Fruit fly (Drosophila melanogaster) whole organism, embryonic: Measurements from ENCODE around the gene Gorab.

ENCODE experiments used
- CG10267 ChIP-seq: fragments of 200-800 bp; sonication (Bioruptor generic); optimal IDR thresholded peaks from 2 replicates; lab custom pipeline; 2018; ENCODE audit warnings: missing biosample characterization, mild to moderate bottlenecking, missing genetic modification characterization, moderate library complexity
- CG10321 ChIP-seq: fragments of 200-800 bp; sonication (Bioruptor generic); IDR thresholded peaks from 2 replicates; pipeline ENCODE4 v1.3.6; 2022; ENCODE audit warnings: missing biosample characterization, missing genetic modification characterization
- CG11247 ChIP-seq: fragments of 200-800 bp; sonication (Bioruptor generic); IDR thresholded peaks from 2 replicates; pipeline ENCODE4 v1.3.6; 2022; ENCODE audit warnings: missing biosample characterization, missing genetic modification characterization
- CG12104 ChIP-seq: fragments of 200-800 bp; sonication (Bioruptor generic); optimal IDR thresholded peaks from 3 replicates; lab custom pipeline; 2016; ENCODE audit warnings: missing biosample characterization, missing genetic modification characterization
- CG13894 ChIP-seq: fragments of 200-800 bp; sonication (Bioruptor generic); optimal IDR thresholded peaks from 3 replicates; lab custom pipeline; 2018; ENCODE audit warnings: missing biosample characterization, mild to moderate bottlenecking, missing genetic modification characterization, moderate library complexity
- CG14441 ChIP-seq: fragments of 200-800 bp; sonication (Bioruptor generic); IDR thresholded peaks from 2 replicates; pipeline ENCODE4 v1.3.6; 2022; ENCODE audit warnings: missing biosample characterization, missing genetic modification characterization
- CG1602 ChIP-seq: fragments of 200-800 bp; sonication (Bioruptor generic); optimal IDR thresholded peaks from 3 replicates; lab custom pipeline; 2016; ENCODE audit warnings: missing biosample characterization, missing genetic modification characterization
- CG17186 ChIP-seq: fragments of 200-800 bp; sonication (Bioruptor generic); optimal IDR thresholded peaks from 3 replicates; lab custom pipeline; 2017; ENCODE audit warnings: missing biosample characterization, missing genetic modification reagents, missing genetic modification characterization
- CG17328 ChIP-seq: fragments of 200-800 bp; sonication (Bioruptor generic); IDR thresholded peaks from 2 replicates; pipeline ENCODE4 v1.3.6; 2022; ENCODE audit warnings: missing biosample characterization, missing genetic modification characterization
- CG30403 ChIP-seq: fragments of 200-800 bp; sonication (Bioruptor generic); optimal IDR thresholded peaks from 3 replicates; lab custom pipeline; 2016; ENCODE audit warnings: missing biosample characterization, missing genetic modification characterization
- CG3065 ChIP-seq: fragments of 200-800 bp; sonication (Bioruptor generic); optimal IDR thresholded peaks from 2 replicates; lab custom pipeline; 2016; ENCODE audit warnings: missing biosample characterization, missing genetic modification characterization
- CG31224 ChIP-seq: fragments of 200-800 bp; sonication (Bioruptor generic); IDR thresholded peaks from 2 replicates; pipeline ENCODE4 v1.3.6; 2022; ENCODE audit warnings: missing biosample characterization, missing genetic modification characterization
- CG3281 ChIP-seq: fragments of 200-800 bp; sonication (Bioruptor generic); optimal IDR thresholded peaks from 3 replicates; lab custom pipeline; 2017; ENCODE audit warnings: missing biosample characterization, mild to moderate bottlenecking, missing genetic modification characterization
- CG33213 ChIP-seq: fragments of 200-800 bp; sonication (Bioruptor generic); optimal IDR thresholded peaks from 3 replicates; lab custom pipeline; 2016; ENCODE audit warnings: missing biosample characterization, missing genetic modification characterization
- CG3726 ChIP-seq: fragments of 200-800 bp; sonication (Bioruptor generic); IDR thresholded peaks from 3 replicates; pipeline ENCODE4, ENCODE4 v1.3.6; 2022; ENCODE audit warnings: missing biosample characterization, missing genetic modification characterization
- CG3995 ChIP-seq: fragments of 200-800 bp; sonication (Bioruptor generic); optimal IDR thresholded peaks from 3 replicates; lab custom pipeline; 2016; ENCODE audit warnings: missing biosample characterization, missing genetic modification characterization
- CG4282 ChIP-seq: fragments of 200-800 bp; sonication (Bioruptor generic); optimal IDR thresholded peaks from 2 replicates; lab custom pipeline; 2016; ENCODE audit warnings: missing biosample characterization, missing genetic modification characterization
- CG4404 ChIP-seq: fragments of 200-800 bp; sonication (Bioruptor generic); IDR thresholded peaks from 2 replicates; pipeline ENCODE4 v1.3.6; 2022; ENCODE audit warnings: missing biosample characterization, missing genetic modification characterization
- CG5953 ChIP-seq: fragments of 200-800 bp; sonication (Bioruptor generic); IDR thresholded peaks from 2 replicates; pipeline ENCODE4 v1.3.6; 2022; ENCODE audit warnings: missing biosample characterization, missing genetic modification characterization
- CG6683 ChIP-seq: fragments of 200-800 bp; sonication (Bioruptor generic); optimal IDR thresholded peaks from 2 replicates; lab custom pipeline; 2017; ENCODE audit warnings: missing biosample characterization, mild to moderate bottlenecking, missing genetic modification characterization, missing genetic modification reagents
- CG9797 ChIP-seq: fragments of 200-800 bp; sonication (Bioruptor generic); optimal IDR thresholded peaks from 3 replicates; lab custom pipeline; 2018; ENCODE audit warnings: missing biosample characterization, mild to moderate bottlenecking, missing genetic modification characterization
- CrebB ChIP-seq: fragments of 200-800 bp; sonication (Bioruptor generic); optimal IDR thresholded peaks from 3 replicates; lab custom pipeline; 2018; ENCODE audit warnings: missing biosample characterization, mild to moderate bottlenecking, missing genetic modification characterization
- Drgx ChIP-seq: fragments of 200-800 bp; sonication (Bioruptor generic); IDR thresholded peaks from 2 replicates; pipeline ENCODE4 v1.3.6; 2022; ENCODE audit warnings: missing biosample characterization, missing genetic modification characterization
- Ets65A ChIP-seq: fragments of 200-800 bp; sonication (Bioruptor generic); peaks from one replicate; lab custom pipeline; 2016; ENCODE audit warnings: missing biosample characterization, missing genetic modification characterization
- Jarid2 ChIP-seq: fragments of 200-800 bp; sonication (Bioruptor generic); optimal IDR thresholded peaks from 3 replicates; lab custom pipeline; 2017; ENCODE audit warnings: mild to moderate bottlenecking, missing biosample characterization, missing genetic modification reagents, missing genetic modification characterization
- Nf-YB ChIP-seq: fragments of 200-800 bp; sonication (Bioruptor generic); optimal IDR thresholded peaks from 3 replicates; lab custom pipeline; 2019; ENCODE audit warnings: missing biosample characterization, mild to moderate bottlenecking, missing genetic modification characterization, moderate library complexity
- Rfx ChIP-seq: fragments of 200-800 bp; sonication (Bioruptor generic); IDR thresholded peaks from 2 replicates; pipeline ENCODE4 v1.3.6; 2022; ENCODE audit warnings: missing biosample characterization, missing genetic modification characterization
- Sry-δ ChIP-seq: fragments of 200-800 bp; sonication (Bioruptor generic); optimal IDR thresholded peaks from 2 replicates; lab custom pipeline; 2016; ENCODE audit warnings: missing biosample characterization, missing genetic modification characterization
- cad ChIP-seq: fragments of >200 bp; optimal IDR thresholded peaks from 2 replicates; lab custom pipeline; 2017; ENCODE audit warnings: missing biosample characterization, missing genetic modification characterization
- da ChIP-seq: fragments of 200-800 bp; sonication (Bioruptor generic); optimal IDR thresholded peaks from 2 replicates; lab custom pipeline; 2016; ENCODE audit warnings: missing biosample characterization, missing genetic modification characterization
- ewg ChIP-seq: fragments of 200-800 bp; sonication (Bioruptor generic); optimal IDR thresholded peaks from 3 replicates; lab custom pipeline; 2017; ENCODE audit warnings: mild to moderate bottlenecking, missing biosample characterization, missing genetic modification reagents, missing genetic modification characterization
- gfzf ChIP-seq: fragments of 200-800 bp; sonication (Bioruptor generic); optimal IDR thresholded peaks from 2 replicates; lab custom pipeline; 2016; ENCODE audit warnings: missing biosample characterization, mild to moderate bottlenecking, missing genetic modification characterization, moderate library complexity
- jumu ChIP-seq: fragments of 200-800 bp; sonication (Bioruptor generic); optimal IDR thresholded peaks from 3 replicates; lab custom pipeline; 2016; ENCODE audit warnings: missing biosample characterization, missing genetic modification characterization
- kah ChIP-seq: fragments of 200-800 bp; sonication (Bioruptor generic); optimal IDR thresholded peaks from 2 replicates; lab custom pipeline; 2018; ENCODE audit warnings: missing biosample characterization, mild to moderate bottlenecking, missing genetic modification characterization
- ken ChIP-seq: fragments of 200-800 bp; sonication (Bioruptor generic); IDR thresholded peaks from 3 replicates; pipeline ENCODE4 v1.3.6; 2022; ENCODE audit warnings: missing biosample characterization, missing genetic modification characterization
- lmd ChIP-seq: fragments of 200-800 bp; sonication (Bioruptor generic); IDR thresholded peaks from 2 replicates; pipeline ENCODE4 v1.3.6; 2022; ENCODE audit warnings: missing biosample characterization, missing genetic modification characterization
- nmo ChIP-seq: fragments of 200-800 bp; sonication (Bioruptor generic); optimal IDR thresholded peaks from 2 replicates; lab custom pipeline; 2018; ENCODE audit warnings: missing biosample characterization, mild to moderate bottlenecking, missing genetic modification characterization, moderate library complexity
- oc ChIP-seq: fragments of 200-800 bp; sonication (Bioruptor generic); optimal IDR thresholded peaks from 2 replicates; lab custom pipeline; 2018; ENCODE audit warnings: missing biosample characterization, mild to moderate bottlenecking, missing genetic modification characterization, moderate library complexity
- p53 ChIP-seq: fragments of 200-800 bp; sonication (Bioruptor generic); optimal IDR thresholded peaks from 2 replicates; lab custom pipeline; 2016; ENCODE audit warnings: missing biosample characterization, missing genetic modification characterization
- pan ChIP-seq, 4 experiments: fragments of >200 bp in 3 of 4; fragments of 200-800 bp in 1 of 4; sonication (Bioruptor generic) in 1 of 4; optimal IDR thresholded peaks in 3 of 4; IDR thresholded peaks in 1 of 4; 2 replicates each; pipeline versions ENCODE4 v1.3.6 to Lab custom; 2017 to 2022; ENCODE audit warnings: missing biosample characterization in 2 of 4, missing genetic modification characterization in 2 of 4, mixed read lengths in 1 of 4
- scrt ChIP-seq: fragments of 200-800 bp; sonication (Bioruptor generic); optimal IDR thresholded peaks from 2 replicates; lab custom pipeline; 2018; ENCODE audit warnings: missing biosample characterization, mild to moderate bottlenecking, missing genetic modification characterization, moderate library complexity
- sens-2 ChIP-seq: fragments of 200-800 bp; sonication (Bioruptor generic); IDR thresholded peaks from 2 replicates; pipeline ENCODE4 v1.3.6; 2022; ENCODE audit warnings: missing biosample characterization, missing genetic modification characterization
- slp2 ChIP-seq: fragments of 200-800 bp; sonication (Bioruptor generic); optimal IDR thresholded peaks from 2 replicates; lab custom pipeline; 2016; ENCODE audit warnings: missing biosample characterization, missing genetic modification characterization
- sna ChIP-seq: fragments of 200-800 bp; sonication (Bioruptor generic); IDR thresholded peaks from 2 replicates; pipeline ENCODE4 v1.3.6; 2022; ENCODE audit warnings: missing biosample characterization, missing genetic modification characterization; ENCODE audit not compliant: partially characterized antibody
- sqz ChIP-seq: fragments of 200-800 bp; sonication (Bioruptor generic); optimal IDR thresholded peaks from 3 replicates; lab custom pipeline; 2018; ENCODE audit warnings: missing biosample characterization, mild to moderate bottlenecking, missing genetic modification characterization
- tna ChIP-seq: fragments of 200-800 bp; sonication (Bioruptor generic); IDR thresholded peaks from 2 replicates; pipeline ENCODE4 v1.3.6; 2022; ENCODE audit warnings: missing biosample characterization, missing genetic modification characterization; ENCODE audit not compliant: partially characterized antibody
- unc-4 ChIP-seq: fragments of 200-800 bp; sonication (Bioruptor generic); IDR thresholded peaks from 2 replicates; pipeline ENCODE4 v1.3.6; 2022; ENCODE audit warnings: missing biosample characterization, missing genetic modification characterization; ENCODE audit not compliant: partially characterized antibody
- zen ChIP-seq: fragments of 200-800 bp; sonication (Bioruptor generic); optimal IDR thresholded peaks from 3 replicates; lab custom pipeline; 2018; ENCODE audit warnings: missing biosample characterization, mild to moderate bottlenecking, missing genetic modification characterization, moderate library complexity
- zf30C ChIP-seq: fragments of 200-800 bp; sonication (Bioruptor generic); optimal IDR thresholded peaks from 3 replicates; lab custom pipeline; 2018; ENCODE audit warnings: missing biosample characterization, mild to moderate bottlenecking, missing genetic modification characterization

The Gorab gene

DNA sequence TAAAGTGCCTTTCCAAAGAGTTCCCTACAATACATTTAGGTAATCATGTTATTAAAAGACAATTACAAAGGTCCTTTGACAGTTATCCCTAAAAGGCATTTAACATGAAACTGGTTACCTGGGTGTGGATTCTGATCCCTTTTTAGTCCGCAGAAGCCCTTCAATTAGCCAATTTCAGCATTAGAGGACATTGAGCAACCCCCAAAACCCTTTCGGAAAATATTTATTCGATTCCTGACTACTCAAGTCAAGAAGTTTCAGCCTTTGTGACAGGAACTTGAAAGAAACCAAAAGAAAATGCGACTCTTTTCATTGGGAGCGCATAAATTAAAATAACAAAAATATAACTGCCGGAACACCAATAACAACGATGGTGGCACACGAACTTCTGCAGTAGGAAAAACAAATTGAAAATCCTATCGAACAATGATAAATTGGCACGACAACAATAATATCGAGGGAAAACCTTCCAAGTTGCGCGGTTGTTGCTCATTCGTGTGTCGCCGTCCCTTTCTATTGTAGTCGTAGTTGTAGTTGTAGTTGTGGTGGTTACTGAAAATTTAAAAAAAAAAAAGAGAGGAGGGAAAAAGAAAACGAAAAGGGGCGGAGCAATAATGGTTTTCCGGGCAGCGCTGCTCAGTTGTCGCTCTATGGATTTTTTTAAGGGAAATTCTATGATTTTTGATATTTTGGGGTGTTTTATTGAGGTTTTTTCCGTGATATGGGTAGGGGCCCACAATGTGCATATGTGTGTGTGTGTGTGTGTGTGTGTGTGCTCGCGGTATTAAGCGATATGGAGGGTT lies 17.2 kb upstream of the Gorab start (continued):
- TF ChIP-seq Nf-YB (peak; percentile 69), p53 (GFP tag; lab: Kevin White, UChicago) (no peak), CG6683 (GFP tag; lab: Kevin White, UChicago) (no peak), zen (peak; percentile 38), CG10321 (GFP tag; lab: Robert Waterston, UW) (no peak), Ets65A (GFP tag; lab: Kevin White, UChicago) (no peak), tna (GFP tag; lab: Robert Waterston, UW) (no peak), Jarid2 (GFP tag; lab: Kevin White, UChicago) (no peak), CG17328 (GFP tag; lab: Robert Waterston, UW) (no peak), CG1602 (GFP tag; lab: Kevin White, UChicago) (no peak), CG3065 (GFP tag; lab: Kevin White, UChicago) (no peak), sqz (GFP tag; lab: Kevin White, UChicago) (peak; percentile 59), CG5953 (no peak), da (no peak), gfzf (GFP tag; lab: Kevin White, UChicago) (no peak), slp2 (GFP tag; lab: Kevin White, UChicago) (no peak), CG30403 (GFP tag; lab: Kevin White, UChicago) (no peak), CG4282 (GFP tag; lab: Kevin White, UChicago) (no peak), nmo (GFP tag; lab: Kevin White, UChicago) (no peak), CG3995 (GFP tag; lab: Kevin White, UChicago) (no peak)

- TF ChIP-seq jumu = no peak
- no peak for TF ChIP-seq Drgx (GFP tag; lab: Robert Waterston, UW)
- peak; percentile 31 for TF ChIP-seq ewg (GFP tag; lab: Kevin White, UChicago)
- no peak for TF ChIP-seq zf30C (GFP tag; lab: Kevin White, UChicago)
- no peak for TF ChIP-seq sna
- TF ChIP-seq CG31224 (GFP tag; lab: Robert Waterston, UW) = 0 out of 2 replicates have a peak, but pooled peaks have one; percentile 20
- no peak for TF ChIP-seq sens-2
- no peak for TF ChIP-seq Rfx (GFP tag; lab: Robert Waterston, UW)
- no peak for TF ChIP-seq oc
- TF ChIP-seq CG4404 (GFP tag; lab: Robert Waterston, UW) = no peak
- peak; percentile 63 for TF ChIP-seq scrt (GFP tag; lab: Kevin White, UChicago)
- no peak for TF ChIP-seq pan (optimal IDR thresholded peaks at IDR 0.05; lab: Kevin White, UChicago)
- no peak for TF ChIP-seq pan (GFP tag; optimal IDR thresholded peaks at IDR 0.05 in 1 of 2, IDR thresholded peaks at IDR 0.05 in 1 of 2)
- no peak for TF ChIP-seq Sry-δ (GFP tag; lab: Kevin White, UChicago)
- no peak for TF ChIP-seq CG11247 (GFP tag; lab: Robert Waterston, UW)
- no peak for TF ChIP-seq sqz (GFP tag; lab: Kevin White, UChicago)
- no peak for TF ChIP-seq CG3726 (GFP tag; lab: Robert Waterston, UW)
- no peak for TF ChIP-seq CrebB
- TF ChIP-seq unc-4 (GFP tag; lab: Robert Waterston, UW) = no peak
- no peak for TF ChIP-seq CG5953
- no peak for TF ChIP-seq CG14441 (GFP tag; lab: Robert Waterston, UW)
- TF ChIP-seq CG12104 (GFP tag; lab: Kevin White, UChicago) = no peak
- TF ChIP-seq CG17186 (GFP tag; lab: Kevin White, UChicago) = no peak
- TF ChIP-seq lmd (GFP tag; lab: Robert Waterston, UW) = no peak
- TF ChIP-seq ken (GFP tag; lab: Robert Waterston, UW) = 0 out of 3 replicates have a peak, but pooled peaks have one; percentile 20
- TF ChIP-seq CG3281 (GFP tag; lab: Kevin White, UChicago) = no peak
- TF ChIP-seq cad (GFP tag; lab: Kevin White, UChicago) = no peak
- TF ChIP-seq kah (GFP tag; lab: Kevin White, UChicago) = no peak
- TF ChIP-seq CG10267 (tag; lab: Kevin White, UChicago) = no peak
- no peak for TF ChIP-seq CG10321 (GFP tag; lab: Robert Waterston, UW)
- no peak for TF ChIP-seq CG33213
- TF ChIP-seq CG13894 (tag; lab: Kevin White, UChicago) = peak; percentile 50
- TF ChIP-seq CG9797 (GFP tag; lab: Kevin White, UChicago) = no peak
Observed at dm6 chr3L:17444569-17444968, 15.9 kb upstream of the Gorab start.
